Worm (Caenorhabditis elegans) whole organism, midembryonic: Measurements from ENCODE around the gene lec-10.
A peak's percentile ranks its signal among the peaks of the same experiment; 100 is the strongest.

Source experiments
- T22C8.4 ChIP-seq: fragments of 200-800 bp; sonication (Bioruptor generic); IDR thresholded peaks from 2 replicates; pipeline ENCODE4 v1.3.6; 2022; ENCODE audit warnings: missing genetic modification characterization, missing compliant biosample characterization
- cog-1 ChIP-seq: sonication (generic microtip); optimal IDR thresholded peaks from 2 replicates; lab custom pipeline; 2016; ENCODE audit warnings: missing genetic modification characterization, missing compliant biosample characterization
- flt-1 ChIP-seq: fragments of 200-800 bp; sonication (Bioruptor generic); IDR thresholded peaks from 2 replicates; pipeline ENCODE4 v1.3.6; 2022; ENCODE audit warnings: missing genetic modification characterization, missing compliant biosample characterization
- klf-2 ChIP-seq: fragments of 200-800 bp; sonication (Bioruptor generic); conservative IDR thresholded peaks from 2 replicates; pipeline ENCODE4 v1.3.6; 2022; ENCODE audit warnings: missing genetic modification reagents, missing genetic modification characterization, missing compliant biosample characterization
- med-1 ChIP-seq: sonication (generic microtip); optimal IDR thresholded peaks from 2 replicates; lab custom pipeline; 2017; ENCODE audit warnings: missing genetic modification characterization, mild to moderate bottlenecking, missing compliant biosample characterization, antibody characterized with exemption, missing genetic modification reagents; ENCODE audit not compliant: insufficient read depth
- ref-1 ChIP-seq: fragments of 200-800 bp; sonication (Bioruptor generic); conservative IDR thresholded peaks from 2 replicates; pipeline ENCODE4 v1.3.6; 2022; ENCODE audit warnings: missing genetic modification reagents, missing genetic modification characterization, missing compliant biosample characterization
- tab-1 ChIP-seq: fragments of 200-800 bp; sonication (Bioruptor generic); IDR thresholded peaks from 2 replicates; pipeline ENCODE4 v1.3.6; 2022; ENCODE audit warnings: missing genetic modification characterization, missing compliant biosample characterization
- ztf-23 ChIP-seq: fragments of 200-800 bp; sonication (Bioruptor generic); IDR thresholded peaks from 2 replicates; pipeline ENCODE4 v1.3.6; 2022; ENCODE audit warnings: missing genetic modification reagents, missing genetic modification characterization, missing compliant biosample characterization
- ztf-29 ChIP-seq: fragments of 200-800 bp; sonication (Bioruptor generic); IDR thresholded peaks from 2 replicates; pipeline ENCODE4 v1.3.6; 2022; ENCODE audit warnings: missing genetic modification reagents, missing genetic modification characterization, missing compliant biosample characterization

lec-10 gene

ce11 chrV:6516491-6517304, 27.8 kb upstream of the lec-10 start, which contains the start of gene mdh-1:
Gene mdh-1 (minus strand): TSS chrV:6516526.
- TF ChIP-seq ref-1 (no peak), klf-2 (GFP tag; lab: Robert Waterston, UW) (no peak), med-1 (GFP tag; lab: Kevin White, UChicago) (no peak), ztf-29 (GFP tag; lab: Robert Waterston, UW) (no peak), ztf-23 (GFP tag; lab: Robert Waterston, UW) (no peak), T22C8.4 (GFP tag; lab: Robert Waterston, UW) (no peak), flt-1 (no peak), cog-1 (no peak), tab-1 (GFP tag; lab: Robert Waterston, UW) (no peak)

ce11 chrV:6515344-6515743, 26.4 kb upstream of the lec-10 start:
- no peak for TF ChIP-seq tab-1 (GFP tag; lab: Robert Waterston, UW)
- TF ChIP-seq flt-1, result no peak
- TF ChIP-seq ztf-23 (GFP tag; lab: Robert Waterston, UW), result no peak
- no peak for TF ChIP-seq T22C8.4 (GFP tag; lab: Robert Waterston, UW)
- TF ChIP-seq med-1 (GFP tag; lab: Kevin White, UChicago), result no peak
- TF ChIP-seq ztf-29 (GFP tag; lab: Robert Waterston, UW), result no peak
- TF ChIP-seq ref-1, result no peak
- TF ChIP-seq klf-2 (GFP tag; lab: Robert Waterston, UW), result no peak
- no peak for TF ChIP-seq cog-1

DNA sequence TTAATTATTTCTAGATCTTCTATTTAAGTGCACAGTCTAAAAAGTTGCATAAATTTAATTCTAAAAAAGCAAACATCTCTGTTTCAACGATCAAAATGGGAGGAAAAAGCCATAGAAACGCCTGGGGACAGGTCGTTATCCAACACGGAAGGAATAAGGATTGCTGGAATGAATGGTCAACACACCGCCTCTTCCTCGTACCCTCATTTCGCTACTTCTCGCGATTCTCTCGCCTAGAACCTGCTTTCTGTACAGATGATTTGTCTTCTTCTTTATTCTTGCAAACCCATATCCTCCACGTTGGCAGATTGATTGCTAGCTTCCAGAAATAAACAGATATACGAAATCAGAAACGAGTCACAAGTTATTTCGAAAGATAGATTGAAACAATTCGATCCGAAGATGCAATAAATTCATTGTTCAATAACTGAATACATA, 26.0 kb upstream of the lec-10 start, which contains the start of gene dpy-11:
Gene dpy-11, minus strand, starts transcription at position 354 of the 438 bp plus-strand sequence.
- TF ChIP-seq klf-2 (GFP tag; lab: Robert Waterston, UW), result no peak
- no peak for TF ChIP-seq cog-1
- TF ChIP-seq flt-1, result no peak
- TF ChIP-seq ztf-29 (GFP tag; lab: Robert Waterston, UW), result no peak
- TF ChIP-seq T22C8.4 (GFP tag; lab: Robert Waterston, UW), result no peak
- TF ChIP-seq ztf-23 (GFP tag; lab: Robert Waterston, UW), result no peak
- TF ChIP-seq med-1 (GFP tag; lab: Kevin White, UChicago), result no peak
- no peak for TF ChIP-seq tab-1 (GFP tag; lab: Robert Waterston, UW)
- TF ChIP-seq ref-1, result no peak

DNA sequence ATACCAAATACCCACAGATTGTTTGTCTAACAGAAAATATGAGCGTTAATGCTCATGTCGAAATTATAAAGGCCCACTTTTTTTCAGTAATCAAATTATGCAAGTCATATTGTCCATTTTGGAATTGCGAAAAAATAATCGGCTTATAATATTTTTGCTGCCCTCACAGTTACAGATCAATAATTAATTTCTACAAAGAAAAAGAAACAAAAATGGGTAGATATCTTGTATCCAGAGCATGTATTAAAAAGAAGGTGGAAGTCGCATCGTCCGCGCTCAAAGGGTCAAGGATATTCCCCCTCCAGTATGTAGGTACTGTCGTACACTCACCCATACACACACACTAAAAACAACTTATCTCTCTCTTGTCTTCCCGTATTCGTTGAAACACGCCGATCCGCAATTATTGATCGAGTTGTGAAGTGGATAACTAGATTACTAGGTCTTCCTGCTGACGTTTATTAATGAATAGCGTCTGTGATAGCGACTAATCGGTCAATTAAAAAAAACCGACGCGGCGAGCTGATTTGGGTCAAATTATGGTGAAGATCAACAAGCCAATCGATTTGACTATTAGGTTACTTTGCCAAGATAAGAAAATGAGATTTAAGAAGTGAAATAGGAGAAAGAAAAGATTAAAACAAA, 25.0 kb upstream of the lec-10 start:
- no peak for TF ChIP-seq ref-1
- TF ChIP-seq flt-1, result no peak
- 0 out of 2 replicates have a peak, but pooled peaks have one; percentile 18 for TF ChIP-seq T22C8.4 (GFP tag; lab: Robert Waterston, UW)
- no peak for TF ChIP-seq med-1 (GFP tag; lab: Kevin White, UChicago)
- no peak for TF ChIP-seq klf-2 (GFP tag; lab: Robert Waterston, UW)
- no peak for TF ChIP-seq cog-1
- no peak for TF ChIP-seq tab-1 (GFP tag; lab: Robert Waterston, UW)

DNA sequence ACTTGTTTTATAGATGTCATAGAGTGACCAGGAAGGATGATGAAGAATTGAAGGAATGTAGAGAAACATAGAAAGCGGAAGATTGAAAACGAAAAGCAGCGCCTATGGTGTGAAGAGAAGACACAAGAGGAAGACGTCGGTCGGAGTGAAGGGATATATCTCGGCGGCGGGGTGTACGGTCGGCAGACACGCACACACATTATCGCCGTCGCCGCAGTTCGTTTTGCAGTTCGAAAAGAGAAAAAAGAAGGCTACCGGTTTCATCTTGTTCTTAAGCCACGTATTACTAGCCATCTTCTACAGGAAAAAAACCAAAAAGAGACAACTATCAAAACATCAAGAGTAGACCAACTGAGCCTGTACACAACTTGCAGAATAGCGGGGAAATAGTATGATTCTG, 24.4 kb upstream of the lec-10 start:
- no peak for TF ChIP-seq T22C8.4 (GFP tag; lab: Robert Waterston, UW)
- no peak for TF ChIP-seq ztf-29 (GFP tag; lab: Robert Waterston, UW)
- no peak for TF ChIP-seq ref-1
- no peak for TF ChIP-seq ztf-23 (GFP tag; lab: Robert Waterston, UW)
- no peak for TF ChIP-seq med-1 (GFP tag; lab: Kevin White, UChicago)
- TF ChIP-seq klf-2 (GFP tag; lab: Robert Waterston, UW), result no peak
- no peak for TF ChIP-seq cog-1
- no peak for TF ChIP-seq tab-1 (GFP tag; lab: Robert Waterston, UW)
- no peak for TF ChIP-seq flt-1

DNA sequence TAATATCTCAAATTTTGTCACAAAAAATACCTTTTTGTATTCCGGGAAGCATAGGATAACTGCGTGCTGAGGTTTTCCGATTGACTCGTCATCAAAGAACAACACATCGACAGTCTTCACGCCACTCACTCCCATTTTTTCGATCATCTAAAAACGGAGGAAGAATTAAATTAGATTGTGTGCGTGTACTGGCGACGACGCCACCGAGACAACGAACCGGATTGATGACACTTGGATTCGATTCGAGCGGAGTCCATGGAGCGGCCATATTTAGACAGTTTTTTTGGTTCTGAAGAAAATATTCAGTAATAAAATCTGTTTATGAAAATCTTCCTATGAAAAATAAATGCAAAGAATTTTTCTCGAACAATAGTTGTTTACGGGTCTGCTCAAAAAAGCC, 22.2 kb upstream of the lec-10 start, which contains the start of gene ubh-1:
Gene ubh-1, minus strand, starts transcription at position 289 of the 400 bp plus-strand sequence.
- TF ChIP-seq flt-1 (no peak), med-1 (GFP tag; lab: Kevin White, UChicago) (no peak), T22C8.4 (GFP tag; lab: Robert Waterston, UW) (no peak), ref-1 (no peak), klf-2 (GFP tag; lab: Robert Waterston, UW) (no peak), ztf-23 (GFP tag; lab: Robert Waterston, UW) (no peak), tab-1 (GFP tag; lab: Robert Waterston, UW) (no peak), cog-1 (no peak), ztf-29 (GFP tag; lab: Robert Waterston, UW) (no peak)

ce11 chrV:6510622-6511021, 21.7 kb upstream of the lec-10 start:
- TF ChIP-seq cog-1 (no peak), klf-2 (GFP tag; lab: Robert Waterston, UW) (no peak), tab-1 (GFP tag; lab: Robert Waterston, UW) (no peak), flt-1 (no peak), T22C8.4 (GFP tag; lab: Robert Waterston, UW) (no peak), ztf-23 (GFP tag; lab: Robert Waterston, UW) (no peak), med-1 (GFP tag; lab: Kevin White, UChicago) (no peak)

- TF ChIP-seq klf-2 (GFP tag; lab: Robert Waterston, UW) (no peak), tab-1 (GFP tag; lab: Robert Waterston, UW) (no peak), ztf-23 (GFP tag; lab: Robert Waterston, UW) (no peak)
These were observed 20.8 kb upstream of the lec-10 start, which contains the start of gene ubh-2 for ce11 chrV:6509717-6510116. Gene ubh-2 (minus strand): TSS chrV:6509817.

- TF ChIP-seq ztf-23 (GFP tag; lab: Robert Waterston, UW), result no peak
- TF ChIP-seq T22C8.4 (GFP tag; lab: Robert Waterston, UW), result no peak
- no peak for TF ChIP-seq ref-1
- no peak for TF ChIP-seq ztf-29 (GFP tag; lab: Robert Waterston, UW)
- no peak for TF ChIP-seq tab-1 (GFP tag; lab: Robert Waterston, UW)
- TF ChIP-seq med-1 (GFP tag; lab: Kevin White, UChicago), result no peak
- no peak for TF ChIP-seq cog-1
- TF ChIP-seq klf-2 (GFP tag; lab: Robert Waterston, UW), result no peak
These were observed 19.8 kb upstream of the lec-10 start, which contains the start of gene ubh-3 for ce11 chrV:6508703-6509102. Gene ubh-3 (minus strand): TSS chrV:6508803.
